Worm (Caenorhabditis elegans) whole organism, L1 larva: ENCODE results near the gene F17C8.6.
A peak's percentile ranks its signal among the peaks of the same experiment; 100 is the strongest.

Experiments
- ama-1 ChIP-seq: fragments of 150-350 bp; optimal IDR thresholded peaks from 2 replicates; lab custom pipeline; 2014
- fos-1 ChIP-seq: fragments of 150-350 bp; optimal IDR thresholded peaks from 2 replicates; lab custom pipeline; 2014; ENCODE audit warnings: missing biosample characterization, missing genetic modification characterization
- mab-9 ChIP-seq: fragments of 200-800 bp; sonication (Bioruptor generic); IDR thresholded peaks from 2 replicates; pipeline ENCODE4 v1.3.6; 2022; ENCODE audit warnings: missing genetic modification reagents, missing genetic modification characterization, missing compliant biosample characterization
- mdl-1 ChIP-seq, 2 experiments: fragments of 150-350 bp; optimal IDR thresholded peaks; 2 replicates each; lab custom pipeline; 2014 to 2017; ENCODE audit warnings: missing biosample characterization in 2 of 2, missing genetic modification characterization in 2 of 2, inconsistent platforms in 1 of 2
- skn-1 ChIP-seq: fragments of 150-350 bp; optimal IDR thresholded peaks from 2 replicates; lab custom pipeline; 2014; ENCODE audit warnings: missing biosample characterization, missing genetic modification characterization
- ztf-11 ChIP-seq, 2 experiments: sonication (generic microtip); optimal IDR thresholded peaks; 2 replicates each; lab custom pipeline; 2016 to 2017; ENCODE audit warnings: missing genetic modification characterization in 2 of 2, missing biosample characterization in 1 of 2, missing compliant biosample characterization in 1 of 2

DNA sequence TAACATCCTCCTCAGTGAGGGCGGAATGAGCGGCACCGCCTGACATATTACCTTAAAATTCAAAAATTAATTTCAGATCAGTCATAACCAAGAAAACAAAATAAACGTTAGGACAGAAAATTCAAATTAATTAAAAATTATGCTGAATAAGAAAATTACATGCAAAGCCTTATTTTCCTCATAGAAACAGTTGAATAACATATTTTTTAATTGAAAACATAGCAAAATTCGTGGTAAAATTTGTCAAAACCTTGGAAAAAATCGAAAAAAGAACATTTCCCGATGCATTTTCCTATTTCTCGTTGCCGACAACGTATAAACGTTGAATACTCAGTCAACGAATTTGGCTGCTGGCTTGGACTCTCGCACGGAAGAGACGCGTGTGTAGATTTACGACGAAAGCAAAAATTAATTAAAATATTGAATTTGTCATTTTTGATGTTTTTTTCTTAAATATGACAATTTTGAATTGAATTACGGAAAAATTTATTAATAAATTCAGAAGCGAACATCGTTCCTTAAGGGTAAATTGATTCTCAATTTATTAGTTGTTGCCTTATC is 8.2 kb upstream of the F17C8.6 start, which contains the start of the genes rps-0 and rbg-3:
- TF ChIP-seq mab-9 (GFP tag; lab: Robert Waterston, UW) (peak; percentile 72), mdl-1 (tag; optimal IDR thresholded peaks at IDR 0.05; lab: Kevin White, UChicago) (peak in 1 of 2 experiments; percentile 84), skn-1 (tag; lab: Kevin White, UChicago) (peak; percentile 76), ama-1 (lab: Kevin White, UChicago) (no peak), fos-1 (tag; lab: Kevin White, UChicago) (peak; percentile 88), ztf-11 (tag; optimal IDR thresholded peaks at IDR 0.05; lab: Kevin White, UChicago) (peak in 1 of 2 experiments; percentile 72)
